Worm (Caenorhabditis elegans): ENCODE measurements around the gene ins-16.

DNA sequence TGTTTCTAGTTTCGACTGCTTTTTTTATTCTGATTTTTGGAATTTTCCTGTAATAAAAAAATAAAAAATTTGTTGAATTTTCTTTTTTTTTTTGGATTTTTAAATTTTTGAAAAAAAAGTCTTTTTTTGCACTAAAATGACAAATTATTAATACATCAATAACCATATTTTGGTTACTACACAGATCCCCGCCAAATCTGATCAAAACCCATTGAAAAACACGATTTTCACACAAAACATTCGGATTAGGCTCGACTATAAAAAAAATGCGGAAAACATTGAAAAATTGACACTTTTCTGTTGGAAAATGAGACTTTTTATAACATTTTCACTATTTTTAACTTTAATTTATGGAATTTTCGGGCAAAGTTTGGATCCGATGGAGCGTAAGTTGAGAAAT lies 49.5 kb upstream of the ins-16 start, which contains the start of gene Y48G9A.7:
- TF ChIP-seq nhr-2 (tag; optimal IDR thresholded peaks at IDR 0.05) (no peak), pha-4 (tag; optimal IDR thresholded peaks at IDR 0.05) (no peak), nhr-237 (tag; optimal IDR thresholded peaks at IDR 0.05) (no peak), zip-8 (tag; optimal IDR thresholded peaks at IDR 0.05) (no peak), drap-1 (GFP tag; optimal IDR thresholded peaks at IDR 0.05) (no peak), snpc-4 (tag; optimal IDR thresholded peaks at IDR 0.05) (no peak), unc-62 (GFP tag; optimal IDR thresholded peaks at IDR 0.05) (no peak), unc-39 (tag; optimal IDR thresholded peaks at IDR 0.05) (no peak), bed-3 (GFP tag; optimal IDR thresholded peaks at IDR 0.05) (no peak), mab-5 (tag; optimal IDR thresholded peaks at IDR 0.05) (no peak), nhr-12 (tag; optimal IDR thresholded peaks at IDR 0.05) (no peak), mls-2 (tag; optimal IDR thresholded peaks at IDR 0.05) (no peak), lin-13 (tag; optimal IDR thresholded peaks at IDR 0.05) (no peak), mep-1 (tag; optimal IDR thresholded peaks at IDR 0.05) (no peak)

Data from whole organism, mixed stage, embryonic.